Fruit fly (Drosophila melanogaster): ENCODE results near the gene CG43861.
A peak's percentile ranks its signal among the peaks of the same experiment; 100 is the strongest.

CG43861 gene

DNA sequence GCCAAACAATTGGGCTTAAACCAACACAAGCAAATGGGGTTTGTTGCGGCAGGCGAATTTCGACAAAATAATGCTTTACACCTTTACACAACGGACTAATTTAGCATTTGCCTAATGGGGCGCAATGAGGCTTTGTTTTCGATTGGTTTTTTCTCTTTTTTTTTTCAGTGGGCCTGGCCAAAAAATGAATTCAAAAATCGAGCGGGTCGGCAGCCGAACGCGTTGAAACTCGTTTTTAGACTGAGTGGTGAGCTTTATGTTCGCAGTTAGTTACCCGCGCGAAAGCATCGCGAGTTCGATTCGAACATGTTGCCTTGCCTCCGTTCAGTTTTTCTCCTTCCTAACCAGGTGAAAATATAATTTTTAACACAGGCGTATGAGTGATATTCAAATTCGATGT is at the start of gene CG43861:
Gene CG43861 (minus strand): TSS at position 228 of the 400 bp plus-strand sequence.
- TF ChIP-seq kay (GFP tag; ENCODE audit: borderline replicate concordance) (peak; percentile 32), CG11617 (GFP tag; optimal IDR thresholded peaks at IDR 0.05) (no peak)

DNA sequence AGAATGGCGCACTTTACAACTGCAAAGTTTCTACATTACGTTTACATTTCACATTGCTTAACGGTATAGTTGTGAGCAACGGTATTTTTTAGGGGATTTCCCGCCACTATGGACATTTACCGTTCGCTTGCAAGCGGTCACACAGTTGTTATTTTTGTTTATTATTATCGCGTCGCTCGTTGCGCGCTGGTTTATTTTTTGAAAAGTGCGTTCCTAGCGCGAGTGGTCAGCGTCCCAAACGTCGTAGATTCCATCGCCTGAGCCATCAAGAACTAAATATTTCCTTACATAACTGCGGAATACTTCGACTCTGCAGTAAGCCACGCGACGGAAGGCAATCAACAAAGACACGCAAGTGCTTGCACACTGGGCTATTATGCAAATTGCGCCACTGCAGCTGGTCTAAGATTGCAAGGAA is 49.2 kb upstream of the CG43861 start, which contains the start of gene bwa:
Gene bwa (plus strand): TSS at position 159 of the 418 bp plus-strand sequence.
- no peak for TF ChIP-seq kay (GFP tag; ENCODE audit: borderline replicate concordance)
- TF ChIP-seq Crg-1 (GFP tag; optimal IDR thresholded peaks at IDR 0.05), result no peak
- TF ChIP-seq bab1 (GFP tag; optimal IDR thresholded peaks at IDR 0.05), result no peak
- TF ChIP-seq Hr96 (GFP tag; optimal IDR thresholded peaks at IDR 0.05), result no peak
- no peak for TF ChIP-seq pad (GFP tag; optimal IDR thresholded peaks at IDR 0.05)
- no peak for TF ChIP-seq CG11617 (GFP tag; optimal IDR thresholded peaks at IDR 0.05)
- TF ChIP-seq Clk (GFP tag; optimal IDR thresholded peaks at IDR 0.05), result no peak
- no peak for TF ChIP-seq CG12768 (GFP tag; optimal IDR thresholded peaks at IDR 0.05)
- TF ChIP-seq CG7045 (GFP tag; optimal IDR thresholded peaks at IDR 0.05), result no peak
- TF ChIP-seq tj (GFP tag; optimal IDR thresholded peaks at IDR 0.05), result no peak
- TF ChIP-seq CG33017 (tag; optimal IDR thresholded peaks at IDR 0.05), result peak; percentile 12
- TF ChIP-seq Mnt (GFP tag; optimal IDR thresholded peaks at IDR 0.05), result peak; percentile 14
- peak; percentile 1 for TF ChIP-seq CG14711 (tag; optimal IDR thresholded peaks at IDR 0.05)
- peak; percentile 83 for TF ChIP-seq ovo (GFP tag; optimal IDR thresholded peaks at IDR 0.05)
- TF ChIP-seq cnc (optimal IDR thresholded peaks at IDR 0.05), result no peak
- TF ChIP-seq cic (GFP tag; optimal IDR thresholded peaks at IDR 0.05), result peak; percentile 28
- no peak for TF ChIP-seq toe (GFP tag; optimal IDR thresholded peaks at IDR 0.05)
- TF ChIP-seq CG7101 (tag; optimal IDR thresholded peaks at IDR 0.05), result no peak
- TF ChIP-seq CG5204 (GFP tag; optimal IDR thresholded peaks at IDR 0.05), result no peak
- TF ChIP-seq CG1620 (GFP tag; optimal IDR thresholded peaks at IDR 0.05), result no peak

DNA sequence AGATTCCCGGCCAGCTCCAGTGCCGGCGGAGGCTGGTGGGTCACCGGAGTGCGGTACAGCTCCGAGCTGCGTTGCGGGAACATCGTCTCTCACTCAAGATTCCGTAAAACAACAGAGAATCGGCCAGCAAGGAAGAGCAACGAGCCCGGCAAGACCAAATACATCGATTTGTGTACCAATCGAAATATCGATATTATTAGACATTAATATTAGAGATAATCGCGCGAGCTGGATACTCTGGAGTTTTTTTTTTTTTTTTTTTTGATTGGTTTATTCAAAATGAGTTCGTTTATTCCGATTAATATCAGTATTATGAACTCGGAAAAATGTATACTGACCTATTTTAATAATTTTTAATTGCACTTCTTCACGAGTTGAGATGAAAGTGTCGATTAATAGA is 48.4 kb upstream of the CG43861 start, which contains the start of gene vls:
Gene vls (minus strand): TSS at position 164 of the 400 bp plus-strand sequence.
- TF ChIP-seq cic (GFP tag; optimal IDR thresholded peaks at IDR 0.05) (no peak), CG14711 (tag; optimal IDR thresholded peaks at IDR 0.05) (peak; percentile 89)

DNA sequence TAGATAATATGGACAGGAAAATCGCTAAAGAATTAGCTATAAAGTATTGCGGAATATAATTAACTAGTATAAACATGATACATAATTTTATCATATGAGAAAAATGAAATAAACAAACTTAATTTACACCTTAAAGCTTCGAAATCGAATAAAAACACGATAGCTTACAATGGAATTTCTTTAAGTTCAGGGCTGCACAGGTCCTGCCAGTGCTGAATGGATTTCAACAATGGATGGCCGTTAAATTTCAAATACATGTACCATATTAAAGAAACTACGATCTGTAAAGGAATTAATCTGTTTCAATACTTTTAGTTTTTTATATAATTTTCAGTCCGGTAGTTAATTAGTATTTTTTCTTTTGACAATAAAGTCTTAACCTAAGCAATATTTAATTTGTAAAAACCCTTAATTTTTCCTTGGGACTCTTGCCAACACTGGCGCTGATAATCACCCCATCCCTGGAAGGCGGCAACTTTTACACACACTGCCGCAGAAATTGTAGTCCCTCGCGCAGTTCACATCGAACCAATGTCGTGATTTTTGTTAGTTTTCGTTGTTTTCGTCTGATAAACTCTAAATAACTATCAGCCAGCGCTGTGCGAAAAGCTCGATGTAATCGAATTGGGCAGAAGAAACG is 44.1 kb upstream of the CG43861 start, which contains the start of the genes barr and lok:
Gene barr (minus strand): TSS at position 353 of the 640 bp plus-strand sequence.
Gene lok (plus strand): TSS at position 405 of the 640 bp plus-strand sequence.
- TF ChIP-seq kay (GFP tag; ENCODE audit: borderline replicate concordance) (no peak), CG1620 (GFP tag; optimal IDR thresholded peaks at IDR 0.05) (peak; percentile 64), Clk (GFP tag; optimal IDR thresholded peaks at IDR 0.05) (no peak), Mnt (GFP tag; optimal IDR thresholded peaks at IDR 0.05) (peak; percentile 26), toe (GFP tag; optimal IDR thresholded peaks at IDR 0.05) (peak; percentile 83), CG12768 (GFP tag; optimal IDR thresholded peaks at IDR 0.05) (peak; percentile 43), CG7101 (tag; optimal IDR thresholded peaks at IDR 0.05) (peak; percentile 42), cic (GFP tag; optimal IDR thresholded peaks at IDR 0.05) (no peak), CG33017 (tag; optimal IDR thresholded peaks at IDR 0.05) (peak; percentile 10), cnc (optimal IDR thresholded peaks at IDR 0.05) (no peak), pad (GFP tag; optimal IDR thresholded peaks at IDR 0.05) (peak; percentile 53), CG5204 (GFP tag; optimal IDR thresholded peaks at IDR 0.05) (no peak), CG11617 (GFP tag; optimal IDR thresholded peaks at IDR 0.05) (peak; percentile 41), CG7045 (GFP tag; optimal IDR thresholded peaks at IDR 0.05) (peak; percentile 33), Hr96 (GFP tag; optimal IDR thresholded peaks at IDR 0.05) (peak; percentile 60), ovo (GFP tag; optimal IDR thresholded peaks at IDR 0.05) (peak; percentile 47), tj (GFP tag; optimal IDR thresholded peaks at IDR 0.05) (peak; percentile 41), CG14711 (tag; optimal IDR thresholded peaks at IDR 0.05) (peak; percentile 31), Crg-1 (GFP tag; optimal IDR thresholded peaks at IDR 0.05) (peak; percentile 39), bab1 (GFP tag; optimal IDR thresholded peaks at IDR 0.05) (no peak)

DNA sequence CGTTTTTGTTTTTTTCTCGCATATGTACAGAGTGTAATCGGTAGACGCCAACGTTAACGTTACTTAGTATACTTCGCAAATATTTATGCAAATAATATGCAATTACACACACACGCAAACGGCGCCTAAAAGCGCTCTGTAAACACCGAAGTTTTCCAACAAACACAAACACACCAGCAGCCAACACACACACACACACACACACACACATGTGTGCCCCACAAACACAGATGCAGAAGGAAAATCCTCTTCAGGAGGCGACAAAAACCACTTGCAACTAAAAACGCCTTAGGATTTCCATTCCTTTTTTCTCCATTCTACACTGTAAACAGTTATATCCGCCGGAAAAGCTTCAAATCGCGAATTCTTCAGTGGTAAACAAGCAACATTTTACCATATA is 40.3 kb upstream of the CG43861 start:
- TF ChIP-seq CG7101 (tag; optimal IDR thresholded peaks at IDR 0.05) (no peak), Crg-1 (GFP tag; optimal IDR thresholded peaks at IDR 0.05) (no peak), CG14711 (tag; optimal IDR thresholded peaks at IDR 0.05) (no peak)

DNA sequence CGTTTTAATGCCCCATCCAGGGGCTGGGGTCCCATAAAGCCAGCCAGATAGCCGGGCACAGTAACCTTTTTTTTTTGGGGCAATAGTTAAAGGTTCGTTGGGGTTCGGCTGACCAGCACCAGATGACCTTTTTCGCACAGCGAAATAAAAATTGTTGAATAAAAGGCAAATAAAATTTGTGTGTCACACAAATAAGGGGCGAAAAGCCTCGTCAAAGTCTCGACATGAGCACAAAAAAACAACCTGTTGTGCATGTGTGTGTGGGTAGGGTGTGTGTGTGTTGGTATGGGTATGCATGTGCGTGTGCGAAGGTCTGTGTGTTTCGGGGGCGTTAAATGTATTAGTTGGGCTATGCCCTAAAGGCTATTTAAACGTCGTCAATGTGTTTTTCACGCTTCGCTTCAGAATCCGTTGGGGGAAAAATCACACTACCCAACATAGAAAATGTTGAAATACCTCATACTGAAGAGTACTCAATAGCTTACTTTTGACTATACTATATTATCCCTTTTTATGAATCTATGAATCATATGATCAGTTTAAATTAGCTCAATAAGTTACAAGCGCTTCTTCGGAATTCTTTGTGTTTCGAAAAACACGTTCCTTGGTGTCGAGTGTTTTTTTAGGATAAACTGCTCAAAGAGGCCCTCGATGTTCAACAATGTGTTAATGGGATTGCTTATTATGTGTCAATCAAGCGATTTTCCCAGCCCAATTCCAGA is 34.3 kb upstream of the CG43861 start:
- no peak for TF ChIP-seq CG11617 (GFP tag; optimal IDR thresholded peaks at IDR 0.05)

DNA sequence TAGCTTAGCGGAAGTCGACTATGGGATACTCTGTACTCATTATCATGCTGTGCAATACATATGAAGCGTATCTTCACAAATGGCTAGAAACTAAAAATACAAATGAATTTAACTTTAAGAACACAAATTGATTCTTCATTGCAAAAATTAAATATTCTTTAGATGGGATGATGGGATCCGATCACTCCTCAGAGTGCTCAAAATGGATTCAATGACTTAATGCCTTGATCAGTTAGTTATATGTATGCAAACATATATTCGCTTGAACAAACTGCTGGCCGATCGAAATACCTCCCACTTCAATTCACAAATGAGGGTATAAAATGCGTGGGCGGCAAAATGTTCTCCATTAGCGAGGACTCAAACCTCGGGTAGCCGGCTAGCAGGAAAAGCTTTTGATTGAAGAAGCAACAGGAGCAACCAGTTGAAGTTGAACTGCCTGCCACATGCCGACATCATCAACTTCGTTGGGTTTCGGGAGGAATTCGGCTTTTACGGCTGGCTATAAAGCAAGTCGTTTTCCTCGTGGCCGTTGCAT is 10.4 kb upstream of the CG43861 start, which contains the start of gene sNPF:
Gene sNPF (plus strand): TSS at position 534 of the 538 bp plus-strand sequence.
- TF ChIP-seq cic (GFP tag; optimal IDR thresholded peaks at IDR 0.05) (peak; percentile 10), CG11617 (GFP tag; optimal IDR thresholded peaks at IDR 0.05) (peak; percentile 7), CG14711 (tag; optimal IDR thresholded peaks at IDR 0.05) (no peak), CG33017 (tag; optimal IDR thresholded peaks at IDR 0.05) (peak; percentile 59), Crg-1 (GFP tag; optimal IDR thresholded peaks at IDR 0.05) (no peak), pad (GFP tag; optimal IDR thresholded peaks at IDR 0.05) (no peak), CG1620 (GFP tag; optimal IDR thresholded peaks at IDR 0.05) (no peak), CG7101 (tag; optimal IDR thresholded peaks at IDR 0.05) (peak; percentile 10), CG7045 (GFP tag; optimal IDR thresholded peaks at IDR 0.05) (peak; percentile 42), toe (GFP tag; optimal IDR thresholded peaks at IDR 0.05) (peak; percentile 45), tj (GFP tag; optimal IDR thresholded peaks at IDR 0.05) (no peak), CG12768 (GFP tag; optimal IDR thresholded peaks at IDR 0.05) (no peak), Mnt (GFP tag; optimal IDR thresholded peaks at IDR 0.05) (no peak), CG5204 (GFP tag; optimal IDR thresholded peaks at IDR 0.05) (peak; percentile 54), cnc (optimal IDR thresholded peaks at IDR 0.05) (no peak), Hr96 (GFP tag; optimal IDR thresholded peaks at IDR 0.05) (peak; percentile 8), ovo (GFP tag; optimal IDR thresholded peaks at IDR 0.05) (no peak)

All from whole organism, adult.